Worm (Caenorhabditis elegans) whole organism, L4/young adult: ENCODE results near the gene sdz-21.

ENCODE experiments used
- W03F9.2 ChIP-seq: fragments of 150-350 bp; optimal IDR thresholded peaks from 2 replicates; lab custom pipeline; 2014; ENCODE audit warnings: missing biosample characterization, missing genetic modification characterization
- dao-5 ChIP-seq: sonication (generic microtip); optimal IDR thresholded peaks from 2 replicates; lab custom pipeline; 2016; ENCODE audit warnings: missing genotype, missing genetic modification characterization, moderate library complexity, missing compliant biosample characterization
- him-1 ChIP-seq: sonication (generic microtip); optimal IDR thresholded peaks from 2 replicates; lab custom pipeline; 2016; ENCODE audit warnings: missing genotype, missing genetic modification reagents, missing genetic modification characterization, missing compliant biosample characterization

ce11 chrIII:5665278-5665677, 8.4 kb upstream of the sdz-21 start:
- TF ChIP-seq him-1 (tag; lab: Kevin White, UChicago): no peak
- TF ChIP-seq dao-5 (tag; lab: Kevin White, UChicago): no peak
- no peak for TF ChIP-seq W03F9.2 (tag; lab: Kevin White, UChicago)
